Fruit fly (Drosophila melanogaster) whole organism, embryonic: ENCODE data around the gene CG17349.

Source experiments
- Abd-B ChIP-seq: fragments of 200-800 bp; sonication (Bioruptor generic); optimal IDR thresholded peaks from 2 replicates; lab custom pipeline; 2018; ENCODE audit warnings: missing biosample characterization, mild to moderate bottlenecking, missing genetic modification characterization, moderate library complexity
- CG13424 ChIP-seq: fragments of 200-800 bp; sonication (Bioruptor generic); optimal IDR thresholded peaks from 2 replicates; lab custom pipeline; 2019; ENCODE audit warnings: missing biosample characterization, mild to moderate bottlenecking, missing genetic modification characterization, moderate library complexity
- Camta ChIP-seq: fragments of 200-800 bp; sonication (Bioruptor generic); optimal IDR thresholded peaks from 2 replicates; lab custom pipeline; 2016; ENCODE audit warnings: missing biosample characterization, missing genetic modification characterization
- MESR4 ChIP-seq: fragments of 200-800 bp; sonication (Bioruptor generic); optimal IDR thresholded peaks from 2 replicates; lab custom pipeline; 2018; ENCODE audit warnings: missing biosample characterization, mild to moderate bottlenecking, missing genetic modification characterization, moderate library complexity
- gro ChIP-seq: fragments of 200-800 bp; sonication (Bioruptor generic); optimal IDR thresholded peaks from 2 replicates; lab custom pipeline; 2016; ENCODE audit warnings: missing biosample characterization, missing genetic modification characterization
- mam ChIP-seq: fragments of 200-800 bp; sonication (Bioruptor generic); optimal IDR thresholded peaks from 3 replicates; lab custom pipeline; 2016; ENCODE audit warnings: missing biosample characterization, missing genetic modification characterization
- peb ChIP-seq: fragments of 200-800 bp; sonication (Bioruptor generic); IDR thresholded peaks from 2 replicates; pipeline ENCODE4 v1.3.6; 2022; ENCODE audit warnings: missing biosample characterization, missing genetic modification characterization
- tll ChIP-seq, 2 experiments: fragments of 200-800 bp in 1 of 2; fragments of >200 bp in 1 of 2; sonication (Bioruptor generic) in 1 of 2; optimal IDR thresholded peaks; 2 replicates each; lab custom pipeline; 2017 to 2019; ENCODE audit warnings: missing biosample characterization in 2 of 2, missing genetic modification characterization in 2 of 2, mild to moderate bottlenecking in 1 of 2, moderate library complexity in 1 of 2

dm6 chr2L:19393703-19394210 lies 23.5 kb downstream of the CG17349 start, which contains the start of gene CG31798:
- TF ChIP-seq Camta (GFP tag; lab: Kevin White, UChicago), result no peak
- TF ChIP-seq MESR4 (GFP tag; lab: Kevin White, UChicago), result no peak
- no peak for TF ChIP-seq mam
- no peak for TF ChIP-seq Abd-B
- no peak for TF ChIP-seq CG13424
- TF ChIP-seq tll (GFP tag; optimal IDR thresholded peaks at IDR 0.05; lab: Kevin White, UChicago), result no peak
- no peak for TF ChIP-seq peb
- TF ChIP-seq gro, result no peak
